Worm (Caenorhabditis elegans): ENCODE results near the gene bath-24.
"Not testable (repeated sequence)": the region's sequence is repeated elsewhere in the genome, so short reads cannot be mapped to it uniquely, and the experiment has no call there.

DNA sequence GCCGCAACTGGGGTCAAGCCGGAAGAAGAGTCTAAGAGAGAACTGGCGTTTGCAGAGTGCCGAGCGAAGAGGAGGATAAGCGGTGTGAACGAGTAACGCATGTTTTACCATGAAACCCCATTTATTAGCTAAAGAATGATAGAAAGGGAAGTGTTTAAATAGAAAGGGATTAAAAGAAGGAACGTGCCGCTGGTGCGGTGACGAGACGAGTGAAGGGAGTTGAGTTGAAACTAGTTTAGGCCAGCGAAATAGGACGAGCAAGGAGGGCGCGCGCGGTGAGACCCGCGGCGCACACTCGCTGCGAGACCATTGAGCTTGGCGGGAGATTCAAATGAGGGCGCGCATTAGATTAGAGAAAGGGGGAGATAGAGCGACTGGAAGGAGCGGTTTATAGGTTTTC lies 1.2 kb upstream of the bath-24 start, which contains the start of gene math-1:
- not testable (repeated sequence) for TF ChIP-seq snpc-4, ztf-4, elt-3, nhr-237, peb-1, nhr-12, ztf-11 (tag; optimal IDR thresholded peaks at IDR 0.05)

Measured in whole organism, L2 larva.